Worm (Caenorhabditis elegans) whole organism, midembryonic: ENCODE results near the gene clhm-1.

Experiments used
- T22C8.4 ChIP-seq: fragments of 200-800 bp; sonication (Bioruptor generic); IDR thresholded peaks from 2 replicates; pipeline ENCODE4 v1.3.6; 2022; ENCODE audit warnings: missing genetic modification characterization, missing compliant biosample characterization
- cog-1 ChIP-seq: sonication (generic microtip); optimal IDR thresholded peaks from 2 replicates; lab custom pipeline; 2016; ENCODE audit warnings: missing genetic modification characterization, missing compliant biosample characterization
- flt-1 ChIP-seq: fragments of 200-800 bp; sonication (Bioruptor generic); IDR thresholded peaks from 2 replicates; pipeline ENCODE4 v1.3.6; 2022; ENCODE audit warnings: missing genetic modification characterization, missing compliant biosample characterization
- klf-2 ChIP-seq: fragments of 200-800 bp; sonication (Bioruptor generic); conservative IDR thresholded peaks from 2 replicates; pipeline ENCODE4 v1.3.6; 2022; ENCODE audit warnings: missing genetic modification reagents, missing genetic modification characterization, missing compliant biosample characterization
- med-1 ChIP-seq: sonication (generic microtip); optimal IDR thresholded peaks from 2 replicates; lab custom pipeline; 2017; ENCODE audit warnings: missing genetic modification characterization, mild to moderate bottlenecking, missing compliant biosample characterization, antibody characterized with exemption, missing genetic modification reagents; ENCODE audit not compliant: insufficient read depth
- ztf-23 ChIP-seq: fragments of 200-800 bp; sonication (Bioruptor generic); IDR thresholded peaks from 2 replicates; pipeline ENCODE4 v1.3.6; 2022; ENCODE audit warnings: missing genetic modification reagents, missing genetic modification characterization, missing compliant biosample characterization
- ztf-29 ChIP-seq: fragments of 200-800 bp; sonication (Bioruptor generic); IDR thresholded peaks from 2 replicates; pipeline ENCODE4 v1.3.6; 2022; ENCODE audit warnings: missing genetic modification reagents, missing genetic modification characterization, missing compliant biosample characterization

- no peak for TF ChIP-seq ztf-29
- no peak for TF ChIP-seq klf-2
- TF ChIP-seq ztf-23 (GFP tag; lab: Robert Waterston, UW), result no peak
- TF ChIP-seq flt-1 (GFP tag; lab: Robert Waterston, UW), result no peak
- no peak for TF ChIP-seq cog-1 (tag; lab: Kevin White, UChicago)
- TF ChIP-seq med-1 (GFP tag; lab: Kevin White, UChicago), result no peak
- no peak for TF ChIP-seq T22C8.4 (GFP tag; lab: Robert Waterston, UW)
Observed at ce11 chrII:6845006-6845459, 25.8 kb downstream of the clhm-1 start.
